Worm (Caenorhabditis elegans): ENCODE results near the gene srlf-14.

DNA sequence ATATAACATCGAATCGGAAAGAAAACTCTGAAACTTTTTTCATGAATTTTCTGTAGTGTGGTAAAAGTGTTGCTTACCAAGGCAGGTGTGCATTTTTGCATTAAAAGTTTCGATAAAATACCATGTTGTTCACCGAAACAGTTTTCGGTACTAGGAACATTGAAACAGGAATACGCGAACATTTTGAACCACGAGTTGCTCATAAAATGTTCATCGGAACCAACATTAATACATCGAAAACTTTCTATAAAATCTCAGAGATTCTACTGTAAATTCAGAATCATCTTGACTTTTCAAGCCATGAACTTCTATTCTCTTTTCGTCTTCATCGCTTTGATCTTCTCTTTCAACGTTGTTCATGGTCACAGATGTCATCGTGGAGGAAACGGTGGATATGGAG, 13.9 kb downstream of the srlf-14 start, which contains the start of gene fipr-15:
- no peak for TF ChIP-seq zag-1 (tag; optimal IDR thresholded peaks at IDR 0.05)
- TF ChIP-seq ztf-4 (tag; optimal IDR thresholded peaks at IDR 0.05) = no peak
- no peak for TF ChIP-seq unc-62 (GFP tag; optimal IDR thresholded peaks at IDR 0.05)
- no peak for TF ChIP-seq snu-23 (GFP tag; optimal IDR thresholded peaks at IDR 0.05)
- TF ChIP-seq fkh-10 (GFP tag; optimal IDR thresholded peaks at IDR 0.05) = no peak

All from whole organism, L1 larva.